Fruit fly (Drosophila melanogaster) ovary, adult (tissue): ENCODE results near the gene Cox10.

Experiments
- CG17801 ChIP-seq: fragments of 200-800 bp; optimal IDR thresholded peaks from 2 replicates; lab custom pipeline; 2019; ENCODE audit warnings: missing biosample characterization, mild to moderate bottlenecking, missing genetic modification characterization, moderate library complexity; ENCODE audit not compliant: partially characterized antibody

The Cox10 gene

DNA sequence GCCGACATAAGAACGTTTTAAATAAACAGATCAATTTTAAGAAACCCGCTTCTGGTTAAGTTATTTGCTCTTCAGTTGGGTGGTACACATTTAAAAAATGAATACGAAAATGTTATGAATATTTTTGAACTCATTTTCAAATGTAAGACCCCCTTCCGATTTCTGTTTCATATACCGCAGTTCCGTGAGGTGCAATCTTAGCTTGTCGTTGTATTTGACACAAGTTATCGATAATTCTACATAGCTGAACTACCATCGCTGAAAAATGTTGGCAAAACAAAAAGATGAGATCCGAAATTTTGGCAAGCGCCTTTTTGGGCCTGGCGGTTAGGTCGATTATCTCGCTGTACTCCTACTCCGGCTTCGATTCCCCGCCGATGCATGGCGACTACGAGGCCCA, 48.6 kb downstream of the Cox10 start, which contains the start of gene gny:
gny (plus strand) TSS at position 239 of the 400 bp plus-strand sequence.
- no peak for TF ChIP-seq CG17801 (GFP tag; lab: Kevin White, UChicago)

DNA sequence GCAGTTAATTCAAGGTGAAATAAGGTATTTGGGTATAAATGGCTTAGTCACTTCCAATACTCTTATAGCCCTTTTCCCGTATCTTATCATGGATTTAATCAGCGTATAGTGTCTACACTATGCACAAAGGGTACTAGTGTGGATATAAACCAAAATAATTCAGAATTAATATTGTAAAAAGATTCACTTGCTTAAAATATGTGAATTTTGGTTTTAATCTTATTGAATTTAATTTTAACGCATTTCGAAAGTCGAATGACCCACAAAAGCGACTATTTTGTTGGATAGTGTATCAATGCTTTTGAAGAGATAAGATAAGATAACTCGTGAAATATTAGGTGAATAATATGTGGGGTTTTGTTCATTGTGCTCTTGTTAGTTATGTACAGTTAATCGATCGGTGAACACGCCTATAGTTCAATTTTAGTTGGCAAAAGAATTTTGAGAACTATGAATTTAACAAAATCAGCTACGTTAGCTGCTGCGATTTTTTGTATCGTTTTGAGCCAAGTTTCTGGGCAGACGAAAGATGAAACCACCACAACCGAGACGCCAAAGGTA, 50.7 kb downstream of the Cox10 start, which contains the start of gene CG5096:
CG5096 (plus strand) TSS at position 374 of the 561 bp plus-strand sequence.
- peak; percentile 33 for TF ChIP-seq CG17801 (GFP tag; lab: Kevin White, UChicago)
